Fruit fly (Drosophila melanogaster): Measurements from ENCODE around the gene Tsp26A.

Gene Tsp26A

DNA sequence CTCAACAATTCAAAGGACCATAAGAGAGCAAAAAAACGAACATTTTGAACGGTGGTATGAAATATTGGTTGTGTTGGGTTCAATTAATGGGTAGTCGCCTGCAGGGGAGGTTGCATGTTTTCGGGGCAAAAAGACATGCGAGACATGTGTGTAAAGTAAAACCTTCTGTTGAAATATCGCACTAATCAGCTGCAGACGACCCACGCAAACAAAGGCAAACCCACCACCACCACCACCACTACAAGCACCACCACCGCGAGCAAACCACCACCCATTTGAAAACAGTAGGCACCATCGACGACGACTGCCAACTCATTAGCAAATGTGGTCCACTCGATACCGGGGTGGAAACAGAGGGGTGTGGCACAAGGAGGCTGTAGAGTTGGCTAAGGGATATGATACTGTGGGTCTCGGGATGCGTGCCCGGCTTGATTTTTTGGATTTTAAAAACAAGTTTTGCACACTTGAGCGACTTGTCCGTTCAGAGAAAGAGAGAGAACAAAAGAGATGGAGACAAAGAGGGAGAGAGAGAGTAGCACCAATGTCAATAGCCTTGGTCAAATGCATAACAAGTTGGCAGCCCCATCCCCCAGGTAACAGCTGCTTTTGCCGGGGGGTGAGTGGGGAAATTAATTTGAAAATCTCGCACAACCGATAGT lies 22.8 kb upstream of the Tsp26A start (continued):
- no peak for TF ChIP-seq CG17361 (GFP tag; IDR thresholded peaks at IDR 0.05)
- TF ChIP-seq seq (GFP tag; IDR thresholded peaks at IDR 0.05), result no peak

DNA sequence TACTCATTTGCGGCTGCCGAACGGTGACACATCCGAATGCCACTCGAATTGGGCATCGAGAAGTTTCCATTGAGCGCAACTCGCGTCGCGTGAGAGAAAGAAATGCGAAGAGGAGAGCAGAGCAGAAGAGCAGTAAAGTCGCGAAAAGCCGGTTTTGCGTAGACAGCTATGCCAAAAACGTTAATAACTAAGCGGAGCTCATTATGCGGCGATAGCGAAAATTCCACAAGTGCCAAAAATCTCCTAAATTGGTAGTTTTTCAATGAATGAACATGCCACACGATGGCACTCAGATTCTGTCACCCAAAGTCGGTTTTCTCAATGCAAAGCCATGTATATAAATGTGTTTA lies 22.3 kb upstream of the Tsp26A start:
- no peak for TF ChIP-seq CG3163 (GFP tag; optimal IDR thresholded peaks at IDR 0.05)
- no peak for TF ChIP-seq Hr3 (GFP tag; optimal IDR thresholded peaks at IDR 0.05)
- no peak for TF ChIP-seq CG13287 (GFP tag; IDR thresholded peaks at IDR 0.05; ENCODE audit: partially characterized antibody)
- TF ChIP-seq Trl (optimal IDR thresholded peaks at IDR 0.05), result peak; percentile 27 to 80
- TF ChIP-seq Trl (GFP tag; optimal IDR thresholded peaks at IDR 0.05), result no peak
- TF ChIP-seq vnd (GFP tag; IDR thresholded peaks at IDR 0.05; ENCODE audit: partially characterized antibody), result no peak
- TF ChIP-seq E2f1 (GFP tag; IDR thresholded peaks at IDR 0.05), result no peak
- no peak for TF ChIP-seq HLH4C (GFP tag; IDR thresholded peaks at IDR 0.05; ENCODE audit: partially characterized antibody)

DNA sequence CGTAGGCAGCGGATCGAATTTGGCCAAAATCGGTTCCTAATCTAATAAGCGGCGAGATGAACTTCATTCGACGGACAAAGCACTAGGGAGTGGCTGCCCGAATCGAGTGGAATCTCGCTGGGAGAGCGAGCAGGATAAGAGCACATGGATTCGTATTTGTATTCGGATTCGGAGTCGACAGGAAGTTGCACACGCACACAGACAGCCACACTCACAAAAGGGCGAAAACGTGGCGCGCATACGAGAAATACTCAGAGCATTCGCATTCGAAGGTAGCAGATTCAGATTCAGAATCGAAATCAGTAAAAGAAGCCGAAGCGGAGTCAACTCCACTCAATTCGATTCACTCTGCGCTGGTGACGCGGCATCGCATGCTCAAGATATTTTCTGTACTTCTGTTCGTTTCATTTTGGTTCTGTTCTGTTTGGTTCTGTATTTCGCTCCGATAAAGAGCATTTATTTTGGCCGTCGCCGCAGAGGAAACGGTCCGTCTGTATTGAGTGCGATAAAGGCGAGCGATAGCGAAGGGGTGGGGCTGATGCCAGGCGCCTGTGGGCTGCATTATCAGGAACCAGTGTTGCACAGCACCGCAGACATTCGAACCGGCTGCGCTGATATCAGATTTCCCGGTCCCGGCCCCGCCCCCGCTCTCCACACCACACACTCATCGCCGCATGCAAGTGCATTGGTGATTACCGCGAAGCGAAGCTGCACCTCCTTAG lies 21.5 kb upstream of the Tsp26A start:
- TF ChIP-seq tx (GFP tag; optimal IDR thresholded peaks at IDR 0.05) (no peak), CHES-1-like (GFP tag; optimal IDR thresholded peaks at IDR 0.05) (no peak), cg (GFP tag; optimal IDR thresholded peaks at IDR 0.05) (peak; percentile 22), tll (GFP tag; optimal IDR thresholded peaks at IDR 0.05) (peak in 1 of 2 experiments; percentile 4), CG15479 (GFP tag; optimal IDR thresholded peaks at IDR 0.05) (peak; percentile 94), MBD-R2 (GFP tag; IDR thresholded peaks at IDR 0.05) (no peak), CG8478 (optimal IDR thresholded peaks at IDR 0.05) (peak; percentile 34), Myb (GFP tag; optimal IDR thresholded peaks at IDR 0.05) (no peak), MESR4 (GFP tag; optimal IDR thresholded peaks at IDR 0.05) (no peak), CG12659 (GFP tag; optimal IDR thresholded peaks at IDR 0.05) (no peak), fd3F (GFP tag; optimal IDR thresholded peaks at IDR 0.05) (no peak), sima (GFP tag; optimal IDR thresholded peaks at IDR 0.05) (no peak), Six4 (GFP tag; optimal IDR thresholded peaks at IDR 0.05) (peak; percentile 12), grn (GFP tag; optimal IDR thresholded peaks at IDR 0.05) (peak; percentile 94), CG18599 (GFP tag; optimal IDR thresholded peaks at IDR 0.05) (peak; percentile 23), Max (GFP tag; optimal IDR thresholded peaks at IDR 0.05) (peak; percentile 13), pita (GFP tag; optimal IDR thresholded peaks at IDR 0.05) (no peak), da (GFP tag; optimal IDR thresholded peaks at IDR 0.05) (no peak), CG14710 (tag; optimal IDR thresholded peaks at IDR 0.05) (peak; percentile 22), unpg (GFP tag; optimal IDR thresholded peaks at IDR 0.05) (no peak), fu2 (GFP tag; optimal IDR thresholded peaks at IDR 0.05) (no peak), CG6689 (GFP tag; IDR thresholded peaks at IDR 0.05) (no peak), corto (GFP tag; optimal IDR thresholded peaks at IDR 0.05) (peak; percentile 21), CG8765 (GFP tag; IDR thresholded peaks at IDR 0.05) (no peak), Trl (optimal IDR thresholded peaks at IDR 0.05) (peak in 1 of 2 experiments; percentile 21), Trl (GFP tag; optimal IDR thresholded peaks at IDR 0.05) (no peak), Atf-2 (GFP tag; optimal IDR thresholded peaks at IDR 0.05) (no peak), CG18011 (GFP tag; optimal IDR thresholded peaks at IDR 0.05) (no peak), pros (GFP tag; optimal IDR thresholded peaks at IDR 0.05) (peak; percentile 71), otp (GFP tag; IDR thresholded peaks at IDR 0.05) (no peak), CG2875 (GFP tag; optimal IDR thresholded peaks at IDR 0.05) (peak; percentile 0), CG10565 (GFP tag; optimal IDR thresholded peaks at IDR 0.05) (no peak), az2 (GFP tag; optimal IDR thresholded peaks at IDR 0.05) (no peak), cato (GFP tag; optimal IDR thresholded peaks at IDR 0.05; ENCODE audit: borderline replicate concordance) (no peak), sens (GFP tag) (peak; percentile 56), Usf (GFP tag; optimal IDR thresholded peaks at IDR 0.05) (no peak), nerfin-1 (tag; optimal IDR thresholded peaks at IDR 0.05) (no peak), insv (GFP tag; optimal IDR thresholded peaks at IDR 0.05) (peak in 1 of 2 experiments; percentile 85)
